Fruit fly (Drosophila melanogaster) whole organism, embryonic: Measurements from ENCODE around the gene CG34295.

Source experiments
- Abd-B ChIP-seq: fragments of 200-800 bp; sonication (Bioruptor generic); optimal IDR thresholded peaks from 2 replicates; lab custom pipeline; 2018; ENCODE audit warnings: missing biosample characterization, mild to moderate bottlenecking, missing genetic modification characterization, moderate library complexity
- Atf3 ChIP-seq: fragments of 200-800 bp; sonication (Bioruptor generic); optimal IDR thresholded peaks from 3 replicates; lab custom pipeline; 2016; ENCODE audit warnings: missing biosample characterization, missing genetic modification characterization
- CG10431 ChIP-seq: fragments of 200-800 bp; sonication (Bioruptor generic); optimal IDR thresholded peaks from 3 replicates; lab custom pipeline; 2018; ENCODE audit warnings: missing biosample characterization, mild to moderate bottlenecking, missing genetic modification characterization
- CG11504 ChIP-seq: fragments of 200-800 bp; sonication (Bioruptor generic); optimal IDR thresholded peaks from 3 replicates; lab custom pipeline; 2019; ENCODE audit warnings: missing biosample characterization, mild to moderate bottlenecking, missing genetic modification characterization, moderate library complexity
- CG13287 ChIP-seq: fragments of 200-800 bp; sonication (Bioruptor generic); IDR thresholded peaks from 2 replicates; pipeline ENCODE4 v1.3.6; 2022; ENCODE audit warnings: missing biosample characterization, missing genetic modification characterization; ENCODE audit not compliant: partially characterized antibody
- CG16779 ChIP-seq: fragments of 200-800 bp; sonication (Bioruptor generic); IDR thresholded peaks from 2 replicates; pipeline ENCODE4 v1.3.6; 2022; ENCODE audit warnings: missing biosample characterization, missing genetic modification characterization
- CG16863 ChIP-seq: fragments of 200-800 bp; sonication (Bioruptor generic); optimal IDR thresholded peaks from 3 replicates; lab custom pipeline; 2016; ENCODE audit warnings: missing biosample characterization, missing genetic modification characterization
- CG17612 ChIP-seq: fragments of 200-800 bp; sonication (Bioruptor generic); IDR thresholded peaks from 2 replicates; pipeline ENCODE4 v1.3.6; 2022; ENCODE audit warnings: missing biosample characterization, missing genetic modification characterization
- CG17912 ChIP-seq: fragments of 200-800 bp; sonication (Bioruptor generic); optimal IDR thresholded peaks from 2 replicates; lab custom pipeline; 2018; ENCODE audit warnings: missing biosample characterization, mild to moderate bottlenecking, missing genetic modification characterization
- CG2116 ChIP-seq: fragments of 200-800 bp; sonication (Bioruptor generic); optimal IDR thresholded peaks from 3 replicates; lab custom pipeline; 2018; ENCODE audit warnings: missing biosample characterization, mild to moderate bottlenecking, missing genetic modification characterization
- CG33213 ChIP-seq: fragments of 200-800 bp; sonication (Bioruptor generic); optimal IDR thresholded peaks from 3 replicates; lab custom pipeline; 2016; ENCODE audit warnings: missing biosample characterization, missing genetic modification characterization
- CG3407 ChIP-seq: fragments of 200-800 bp; sonication (Bioruptor generic); optimal IDR thresholded peaks from 2 replicates; lab custom pipeline; 2018; ENCODE audit warnings: missing biosample characterization, mild to moderate bottlenecking, missing genetic modification characterization
- CG3726 ChIP-seq: fragments of 200-800 bp; sonication (Bioruptor generic); IDR thresholded peaks from 3 replicates; pipeline ENCODE4, ENCODE4 v1.3.6; 2022; ENCODE audit warnings: missing biosample characterization, missing genetic modification characterization
- CG43689 ChIP-seq: fragments of 200-800 bp; sonication (Bioruptor generic); IDR thresholded peaks from 2 replicates; pipeline ENCODE4 v1.3.6; 2022; ENCODE audit warnings: missing biosample characterization, missing genetic modification characterization
- CG4707 ChIP-seq: fragments of 200-800 bp; sonication (Bioruptor generic); optimal IDR thresholded peaks from 2 replicates; lab custom pipeline; 2018; ENCODE audit warnings: missing biosample characterization, mild to moderate bottlenecking, missing genetic modification characterization, moderate library complexity
- CG4820 ChIP-seq: fragments of 200-800 bp; sonication (Bioruptor generic); optimal IDR thresholded peaks from 3 replicates; lab custom pipeline; 2016; ENCODE audit warnings: missing biosample characterization, missing genetic modification characterization
- CG7987 ChIP-seq: fragments of 200-800 bp; sonication (Bioruptor generic); optimal IDR thresholded peaks from 2 replicates; lab custom pipeline; 2018; ENCODE audit warnings: missing biosample characterization, mild to moderate bottlenecking, missing genetic modification characterization, moderate library complexity
- CG8290 ChIP-seq, 3 experiments: fragments of 200-800 bp; sonication (Bioruptor generic); optimal IDR thresholded peaks; 2 replicates each; lab custom pipeline; 2016 to 2019; ENCODE audit warnings: missing biosample characterization in 3 of 3, missing genetic modification characterization in 3 of 3, mild to moderate bottlenecking in 2 of 3, moderate library complexity in 1 of 3
- CG8359 ChIP-seq: fragments of 200-800 bp; sonication (Bioruptor generic); optimal IDR thresholded peaks from 2 replicates; lab custom pipeline; 2017; ENCODE audit warnings: missing biosample characterization, mild to moderate bottlenecking, missing genetic modification characterization, borderline replicate concordance
- CG8478 ChIP-seq: fragments of >200 bp; optimal IDR thresholded peaks from 2 replicates; lab custom pipeline; 2018
- D19B ChIP-seq: fragments of 200-800 bp; sonication (Bioruptor generic); optimal IDR thresholded peaks from 2 replicates; lab custom pipeline; 2017; ENCODE audit warnings: missing biosample characterization, mild to moderate bottlenecking, missing genetic modification characterization
- Dll ChIP-seq: fragments of 200-800 bp; sonication (Bioruptor generic); IDR thresholded peaks from 4 replicates; pipeline ENCODE4 v1.3.6; 2022; ENCODE audit warnings: missing biosample characterization, missing genetic modification characterization; ENCODE audit not compliant: partially characterized antibody
- Ets65A ChIP-seq: fragments of 200-800 bp; sonication (Bioruptor generic); peaks from one replicate; lab custom pipeline; 2016; ENCODE audit warnings: missing biosample characterization, missing genetic modification characterization
- Gug ChIP-seq: fragments of 200-800 bp; sonication (Bioruptor generic); IDR thresholded peaks from 4 replicates; pipeline ENCODE4 v1.3.6; 2022; ENCODE audit warnings: missing biosample characterization, missing genetic modification characterization
- Hmx ChIP-seq: fragments of 200-800 bp; sonication (Bioruptor generic); optimal IDR thresholded peaks from 2 replicates; lab custom pipeline; 2016; ENCODE audit warnings: missing biosample characterization, missing genetic modification characterization
- Hr78 ChIP-seq, 2 experiments: fragments of 200-800 bp in 1 of 2; fragments of >200 bp in 1 of 2; sonication (Bioruptor generic) in 1 of 2; optimal IDR thresholded peaks; 2 replicates each; lab custom pipeline; 2017 to 2019; ENCODE audit warnings: missing biosample characterization in 2 of 2, missing genetic modification characterization in 2 of 2, mild to moderate bottlenecking in 1 of 2, moderate library complexity in 1 of 2
- MBD-R2 ChIP-seq: fragments of 200-800 bp; sonication (Bioruptor generic); IDR thresholded peaks from 2 replicates; pipeline ENCODE4 v1.3.6; 2022; ENCODE audit warnings: missing biosample characterization, missing genetic modification characterization
- Nf-YA ChIP-seq: fragments of 200-800 bp; sonication (Bioruptor generic); IDR thresholded peaks from 2 replicates; pipeline ENCODE4 v1.3.6; 2022; ENCODE audit warnings: missing biosample characterization, missing genetic modification characterization
- Oli ChIP-seq: fragments of 200-800 bp; sonication (Bioruptor generic); optimal IDR thresholded peaks from 2 replicates; lab custom pipeline; 2018; ENCODE audit warnings: missing biosample characterization, mild to moderate bottlenecking, missing genetic modification characterization, moderate library complexity
- aop ChIP-seq: fragments of 200-800 bp; sonication (Bioruptor generic); IDR thresholded peaks from 2 replicates; pipeline ENCODE4 v1.3.6; 2022; ENCODE audit warnings: missing biosample characterization, missing genetic modification characterization
- ap ChIP-seq: fragments of 200-800 bp; sonication (Bioruptor generic); IDR thresholded peaks from 2 replicates; pipeline ENCODE4 v1.3.6; 2022; ENCODE audit warnings: missing biosample characterization, missing genetic modification characterization
- ash1 ChIP-seq: fragments of 200-800 bp; sonication (Bioruptor generic); optimal IDR thresholded peaks from 2 replicates; lab custom pipeline; 2018; ENCODE audit warnings: missing biosample characterization, mild to moderate bottlenecking, missing genetic modification characterization
- br ChIP-seq: fragments of >200 bp; optimal IDR thresholded peaks from 2 replicates; lab custom pipeline; 2017
- cato ChIP-seq: fragments of 200-800 bp; sonication (Bioruptor generic); optimal IDR thresholded peaks from 2 replicates; lab custom pipeline; 2016; ENCODE audit warnings: missing biosample characterization, missing genetic modification characterization, borderline replicate concordance
- crp ChIP-seq, 2 experiments: fragments of 200-800 bp; sonication (Bioruptor generic); optimal IDR thresholded peaks; 2 replicates in 1 of 2; 3 replicates in 1 of 2; lab custom pipeline; 2017; ENCODE audit warnings: missing biosample characterization in 2 of 2, missing genetic modification characterization in 2 of 2, mild to moderate bottlenecking in 1 of 2, moderate library complexity in 1 of 2
- fu2 ChIP-seq: fragments of 200-800 bp; sonication (Bioruptor generic); optimal IDR thresholded peaks from 2 replicates; lab custom pipeline; 2016; ENCODE audit warnings: missing biosample characterization, missing genetic modification characterization
- gro ChIP-seq: fragments of 200-800 bp; sonication (Bioruptor generic); optimal IDR thresholded peaks from 2 replicates; lab custom pipeline; 2016; ENCODE audit warnings: missing biosample characterization, missing genetic modification characterization
- ken ChIP-seq: fragments of 200-800 bp; sonication (Bioruptor generic); IDR thresholded peaks from 3 replicates; pipeline ENCODE4 v1.3.6; 2022; ENCODE audit warnings: missing biosample characterization, missing genetic modification characterization
- lilli ChIP-seq: fragments of 200-800 bp; sonication (Bioruptor generic); optimal IDR thresholded peaks from 3 replicates; lab custom pipeline; 2016; ENCODE audit warnings: missing biosample characterization, missing genetic modification characterization
- onecut ChIP-seq: fragments of 200-800 bp; sonication (Bioruptor generic); IDR thresholded peaks from 2 replicates; pipeline ENCODE4 v1.3.6; 2022; ENCODE audit warnings: missing biosample characterization, missing genetic modification characterization
- pan ChIP-seq, 4 experiments: fragments of >200 bp in 3 of 4; fragments of 200-800 bp in 1 of 4; sonication (Bioruptor generic) in 1 of 4; optimal IDR thresholded peaks in 3 of 4; IDR thresholded peaks in 1 of 4; 2 replicates each; pipeline versions ENCODE4 v1.3.6 to Lab custom; 2017 to 2022; ENCODE audit warnings: missing biosample characterization in 2 of 4, missing genetic modification characterization in 2 of 4, mixed read lengths in 1 of 4
- pfk ChIP-seq: fragments of 200-800 bp; sonication (Bioruptor generic); optimal IDR thresholded peaks from 2 replicates; lab custom pipeline; 2018; ENCODE audit warnings: missing biosample characterization, mild to moderate bottlenecking, missing genetic modification characterization, moderate library complexity
- pnt ChIP-seq: fragments of 200-800 bp; sonication (Bioruptor generic); optimal IDR thresholded peaks from 3 replicates; lab custom pipeline; 2016; ENCODE audit warnings: missing biosample characterization, missing genetic modification characterization
- sima ChIP-seq: fragments of 200-800 bp; sonication (Bioruptor generic); optimal IDR thresholded peaks from 2 replicates; lab custom pipeline; 2016; ENCODE audit warnings: missing biosample characterization, missing genetic modification characterization
- so ChIP-seq: fragments of 200-800 bp; sonication (Bioruptor generic); IDR thresholded peaks from 3 replicates; pipeline ENCODE4 v1.3.6; 2022; ENCODE audit warnings: missing biosample characterization, missing genetic modification characterization
- sob ChIP-seq: fragments of 200-800 bp; sonication (Bioruptor generic); IDR thresholded peaks from 2 replicates; pipeline ENCODE4 v1.3.6; 2022; ENCODE audit warnings: missing biosample characterization, missing genetic modification characterization
- stwl ChIP-seq: fragments of 200-800 bp; sonication (Bioruptor generic); optimal IDR thresholded peaks from 3 replicates; lab custom pipeline; 2018; ENCODE audit warnings: missing biosample characterization, mild to moderate bottlenecking, missing genetic modification characterization, moderate library complexity
- vfl ChIP-seq: fragments of 200-800 bp; sonication (Bioruptor generic); optimal IDR thresholded peaks from 2 replicates; lab custom pipeline; 2016; ENCODE audit warnings: missing biosample characterization, missing genetic modification characterization

Gene CG34295

dm6 chr3R:28831626-28832267, 42.3 kb downstream of the CG34295 start, which contains the start of gene WASp (continued):
- TF ChIP-seq Dll (GFP tag; lab: Robert Waterston, UW) (peak; percentile 52; the same call in 1 of the 4 replicates), CG16779 (GFP tag; lab: Robert Waterston, UW) (no peak), sima (GFP tag; lab: Kevin White, UChicago) (peak; percentile 47), Hmx (GFP tag; lab: Kevin White, UChicago) (no peak), Nf-YA (GFP tag; lab: Robert Waterston, UW) (peak; percentile 46; the same call in 1 of the 2 replicates), CG11504 (tag; lab: Kevin White, UChicago) (no peak), vfl (GFP tag; lab: Kevin White, UChicago) (peak; percentile 62), ken (GFP tag; lab: Robert Waterston, UW) (peak; percentile 58; the same call in 1 of the 3 replicates), CG4820 (GFP tag; lab: Kevin White, UChicago) (peak; percentile 45), onecut (GFP tag; lab: Robert Waterston, UW) (peak; percentile 78), CG8359 (GFP tag; lab: Kevin White, UChicago) (peak; percentile 30), Hr78 (GFP tag; optimal IDR thresholded peaks at IDR 0.05; lab: Kevin White, UChicago) (no peak), pfk (GFP tag; lab: Kevin White, UChicago) (peak; percentile 14), MBD-R2 (peak; percentile 77), Abd-B (GFP tag; lab: Kevin White, UChicago) (peak; percentile 18), Gug (GFP tag; lab: Robert Waterston, UW) (peak; percentile 28; the same call in 1 of the 4 replicates), stwl (tag; lab: Kevin White, UChicago) (peak; percentile 94), crp (GFP tag; optimal IDR thresholded peaks at IDR 0.05; lab: Kevin White, UChicago) (peak in 1 of 2 experiments; percentile 54), CG43689 (GFP tag; lab: Robert Waterston, UW) (no peak; the same call in 1 of the 2 replicates), CG13287 (GFP tag; lab: Robert Waterston, UW) (peak; percentile 72), CG3726 (GFP tag; lab: Robert Waterston, UW) (0 out of 3 replicates have a peak, but pooled peaks have one; percentile 30), Atf3 (peak; percentile 39), CG7987 (peak; percentile 86), CG17912 (peak; percentile 78), sob (GFP tag; lab: Robert Waterston, UW) (peak; percentile 81), pnt (GFP tag; lab: Kevin White, UChicago) (peak; percentile 26), CG10431 (GFP tag; lab: Kevin White, UChicago) (no peak), ash1 (GFP tag; lab: Kevin White, UChicago) (peak; percentile 51), CG4707 (GFP tag; lab: Kevin White, UChicago) (peak; percentile 62), Ets65A (GFP tag; lab: Kevin White, UChicago) (peak; percentile 99), CG16863 (peak; percentile 73), CG33213 (GFP tag; lab: Kevin White, UChicago) (peak; percentile 94), CG8478 (lab: Kevin White, UChicago) (no peak), cato (peak; percentile 56), CG3407 (GFP tag; lab: Kevin White, UChicago) (peak; percentile 58), CG8290 (GFP tag; optimal IDR thresholded peaks at IDR 0.05; lab: Kevin White, UChicago) (no peak), CG8290 (tag; optimal IDR thresholded peaks at IDR 0.05; lab: Kevin White, UChicago) (no peak), so (GFP tag; lab: Robert Waterston, UW) (peak; percentile 68; the same call in 1 of the 3 replicates), ap (GFP tag; lab: Robert Waterston, UW) (0 out of 2 replicates have a peak, but pooled peaks have one; percentile 34), br (lab: Kevin White, UChicago) (no peak), fu2 (GFP tag; lab: Kevin White, UChicago) (peak; percentile 73), D19B (GFP tag; lab: Kevin White, UChicago) (no peak), pan (optimal IDR thresholded peaks at IDR 0.05; lab: Kevin White, UChicago) (no peak), pan (GFP tag; optimal IDR thresholded peaks at IDR 0.05 in 1 of 2, IDR thresholded peaks at IDR 0.05 in 1 of 2) (peak in 1 of 2 experiments; percentile 65), gro (GFP tag; lab: Kevin White, UChicago) (no peak), CG2116 (GFP tag; lab: Kevin White, UChicago) (peak; percentile 86), CG17612 (0 out of 2 replicates have a peak, but pooled peaks have one; percentile 6), lilli (GFP tag; lab: Kevin White, UChicago) (peak; percentile 79), Oli (tag; lab: Kevin White, UChicago) (peak; percentile 47), aop (GFP tag; lab: Robert Waterston, UW) (peak; percentile 99)
